Fruit fly (Drosophila melanogaster): Measurements from ENCODE around the gene kst.

kst gene

dm6 chr3L:3393951-3394834 lies 57.5 kb downstream of the kst start:
- TF ChIP-seq esg (GFP tag; conservative IDR thresholded peaks at IDR 0.05) (peak; percentile 57), HLH3B (GFP tag; IDR thresholded peaks at IDR 0.05) (peak; percentile 80), Mrtf (GFP tag; IDR thresholded peaks at IDR 0.05) (peak; percentile 68), stc (GFP tag; IDR thresholded peaks at IDR 0.05) (peak; percentile 58), fu2 (GFP tag; optimal IDR thresholded peaks at IDR 0.05) (no peak), CG17359 (tag; optimal IDR thresholded peaks at IDR 0.05) (peak; percentile 83), Scr (GFP tag; IDR thresholded peaks at IDR 0.05; ENCODE audit: partially characterized antibody) (no peak), CG12104 (GFP tag; optimal IDR thresholded peaks at IDR 0.05) (peak; percentile 77), ase (GFP tag; IDR thresholded peaks at IDR 0.05) (peak; percentile 78), ap (GFP tag; IDR thresholded peaks at IDR 0.05) (peak; percentile 90), Hand (GFP tag; optimal IDR thresholded peaks at IDR 0.05) (no peak), prd (optimal IDR thresholded peaks at IDR 0.05) (no peak), prd (GFP tag; IDR thresholded peaks at IDR 0.05) (no peak; the same call in none of the 3 replicates), Atf-2 (GFP tag; optimal IDR thresholded peaks at IDR 0.05) (no peak), nerfin-1 (tag; optimal IDR thresholded peaks at IDR 0.05) (peak; percentile 91), z (GFP tag; IDR thresholded peaks at IDR 0.05) (peak; percentile 4; the same call in 1 of the 3 replicates), CG10654 (GFP tag; optimal IDR thresholded peaks at IDR 0.05) (peak; percentile 72), sug (tag; optimal IDR thresholded peaks at IDR 0.05) (peak; percentile 45), lov (optimal IDR thresholded peaks at IDR 0.05) (no peak), lov (GFP tag; IDR thresholded peaks at IDR 0.05) (peak; percentile 92), dmrt11E (tag; optimal IDR thresholded peaks at IDR 0.05) (no peak), gt (GFP tag; IDR thresholded peaks at IDR 0.05) (peak; percentile 58), CG3838 (GFP tag; optimal IDR thresholded peaks at IDR 0.05) (peak; percentile 77), CG15601 (tag; optimal IDR thresholded peaks at IDR 0.05) (peak; percentile 94), gcm (GFP tag; optimal IDR thresholded peaks at IDR 0.05) (peak; percentile 70), CG8388 (GFP tag; optimal IDR thresholded peaks at IDR 0.05) (no peak), ind (GFP tag; optimal IDR thresholded peaks at IDR 0.05) (peak; percentile 68), CG18011 (GFP tag; optimal IDR thresholded peaks at IDR 0.05) (no peak), odd (GFP tag; optimal IDR thresholded peaks at IDR 0.05) (peak; percentile 73), CG6272 (GFP tag; IDR thresholded peaks at IDR 0.05) (peak; percentile 27; the same call in 1 of the 2 replicates), phol (tag; optimal IDR thresholded peaks at IDR 0.05) (peak; percentile 92), HmgZ (tag; optimal IDR thresholded peaks at IDR 0.05) (peak; percentile 17), aop (GFP tag; IDR thresholded peaks at IDR 0.05) (peak; percentile 55; the same call in 1 of the 2 replicates), CG4360 (GFP tag; IDR thresholded peaks at IDR 0.05) (peak; percentile 100), CG4854 (GFP tag; optimal IDR thresholded peaks at IDR 0.05) (peak; percentile 62), CG3281 (GFP tag; optimal IDR thresholded peaks at IDR 0.05) (peak; percentile 39), pum (GFP tag; optimal IDR thresholded peaks at IDR 0.05) (peak; percentile 77), CG8281 (tag; optimal IDR thresholded peaks at IDR 0.05) (peak; percentile 28), CG4617 (GFP tag; optimal IDR thresholded peaks at IDR 0.05; ENCODE audit: borderline replicate concordance) (no peak), CG17829 (tag; optimal IDR thresholded peaks at IDR 0.05) (peak; percentile 89), zf30C (GFP tag; optimal IDR thresholded peaks at IDR 0.05) (peak; percentile 86), Asciz (GFP tag; optimal IDR thresholded peaks at IDR 0.05) (peak; percentile 79), PHDP (tag; optimal IDR thresholded peaks at IDR 0.05) (peak; percentile 64), CG11695 (GFP tag; IDR thresholded peaks at IDR 0.05) (peak; percentile 62; the same call in 2 of the 3 replicates), CG2875 (GFP tag; optimal IDR thresholded peaks at IDR 0.05) (no peak), ken (GFP tag; IDR thresholded peaks at IDR 0.05) (peak; percentile 92), ham (GFP tag; IDR thresholded peaks at IDR 0.05) (no peak), Usf (GFP tag; optimal IDR thresholded peaks at IDR 0.05) (no peak), E2f1 (GFP tag; IDR thresholded peaks at IDR 0.05) (peak; percentile 28; the same call in 1 of the 2 replicates)
